Fruit fly (Drosophila melanogaster) Kc167 (cell line): ENCODE data around the gene psidin.

Source experiments
- Myc ChIP-seq: fragments of >200 bp; optimal IDR thresholded peaks from 2 replicates; lab custom pipeline; 2017; ENCODE audit warnings: missing external identifiers
- Sin3A ChIP-seq: fragments of >200 bp; optimal IDR thresholded peaks from 2 replicates; lab custom pipeline; 2018; ENCODE audit warnings: missing external identifiers
- h ChIP-seq: fragments of >200 bp; optimal IDR thresholded peaks from 3 replicates; lab custom pipeline; 2018; ENCODE audit warnings: missing external identifiers
- insv ChIP-seq: fragments of >200 bp; optimal IDR thresholded peaks from 3 replicates; lab custom pipeline; 2018; ENCODE audit warnings: missing external identifiers
- psq ChIP-seq: fragments of >200 bp; optimal IDR thresholded peaks from 2 replicates; lab custom pipeline; 2017; ENCODE audit warnings: missing external identifiers
- ttk ChIP-seq: sonication (Bioruptor generic); optimal IDR thresholded peaks from 2 replicates; lab custom pipeline; 2017; ENCODE audit warnings: missing external identifiers

The psidin gene

DNA sequence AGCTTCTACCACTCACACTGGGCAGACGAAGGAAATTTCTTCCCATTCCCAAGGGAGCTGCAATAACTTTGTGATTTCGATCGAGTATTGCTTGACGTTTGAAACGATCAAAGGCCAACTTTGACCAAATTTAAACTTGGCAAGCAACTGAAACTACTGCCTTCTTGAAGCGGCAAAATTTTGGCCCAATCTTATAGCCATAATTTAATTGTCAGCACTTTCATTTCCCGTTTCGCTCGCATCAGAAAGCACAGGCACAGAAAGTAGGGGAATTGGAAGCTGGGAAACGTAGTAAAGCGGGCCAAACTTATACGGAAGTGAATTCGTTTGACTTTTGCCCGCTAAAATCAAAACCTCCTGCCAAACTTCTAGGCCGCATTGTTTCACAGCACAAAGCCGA is 38.1 kb downstream of the psidin start, which contains the start of gene CG4390:
TSS of gene CG4390 (minus strand) at position 101 of the 400 bp plus-strand sequence.
- TF ChIP-seq h (lab: Kevin White, UChicago), result no peak
- TF ChIP-seq Sin3A (lab: Kevin White, UChicago), result no peak
- no peak for TF ChIP-seq insv (lab: Kevin White, UChicago)
- TF ChIP-seq ttk (lab: Kevin White, UChicago), result no peak
- no peak for TF ChIP-seq Myc
- TF ChIP-seq psq, result no peak

DNA sequence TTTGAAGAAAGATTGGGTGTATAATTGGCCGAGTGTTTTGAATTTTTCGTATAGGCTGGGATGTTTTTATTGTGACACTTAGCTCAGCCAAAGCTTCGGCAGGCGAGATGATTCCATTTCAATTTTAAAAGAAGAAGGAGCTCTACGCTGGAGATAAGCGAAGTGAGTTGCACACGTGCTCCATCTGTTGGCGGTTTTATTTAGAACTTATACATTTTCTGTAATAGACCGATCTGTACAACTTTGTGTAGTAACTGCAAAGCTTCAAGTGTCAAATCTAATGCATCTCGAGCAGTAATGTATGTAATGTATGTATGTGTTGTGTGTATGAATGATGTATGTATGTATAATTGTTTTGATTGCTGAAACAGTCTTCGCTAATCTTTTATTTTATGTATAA is 44.9 kb downstream of the psidin start:
- TF ChIP-seq Myc (no peak), h (lab: Kevin White, UChicago) (no peak), insv (lab: Kevin White, UChicago) (no peak), psq (no peak), Sin3A (lab: Kevin White, UChicago) (no peak), ttk (lab: Kevin White, UChicago) (no peak)
